Worm (Caenorhabditis elegans): ENCODE results near the gene rpb-4.

rpb-4 gene

DNA sequence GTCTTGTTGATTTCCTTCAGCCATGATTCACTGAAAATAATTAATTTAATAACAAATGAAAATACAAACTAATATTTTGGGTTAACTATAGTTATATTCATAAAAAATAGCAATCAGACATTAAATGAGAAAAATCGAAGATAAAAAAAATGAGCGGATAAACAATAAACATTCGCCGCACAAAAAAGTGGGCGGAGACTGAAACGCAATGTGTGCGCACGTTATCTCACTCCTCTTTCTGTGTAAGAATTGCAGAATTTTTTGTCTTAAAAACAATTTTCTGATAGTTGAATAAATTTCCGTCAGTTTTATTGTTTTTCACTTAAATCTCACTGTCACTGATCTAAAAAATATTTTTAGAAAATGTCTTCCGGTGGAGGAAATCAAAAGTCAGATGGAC, at the start of gene rpb-4, which contains the start of gene mtch-1:
TSS of gene rpb-4 (plus strand) at position 353 of the 400 bp plus-strand sequence.
TSS of gene mtch-1 (minus strand) at position 24 of the 400 bp plus-strand sequence.
- TF ChIP-seq ceh-58 (GFP tag; IDR thresholded peaks at IDR 0.05), result no peak
- TF ChIP-seq cebp-1 (GFP tag; IDR thresholded peaks at IDR 0.05), result no peak
- no peak for TF ChIP-seq cebp-1 (tag; optimal IDR thresholded peaks at IDR 0.05)
- peak; percentile 19 for TF ChIP-seq nhr-80 (tag; optimal IDR thresholded peaks at IDR 0.05)
- TF ChIP-seq snpc-1.1 (tag; optimal IDR thresholded peaks at IDR 0.05; ENCODE audit: insufficient read depth), result peak; percentile 44
- TF ChIP-seq hmg-20 (GFP tag; IDR thresholded peaks at IDR 0.05), result no peak
- TF ChIP-seq efl-1 (GFP tag; optimal IDR thresholded peaks at IDR 0.05), result no peak
- no peak for TF ChIP-seq fkh-3 (tag; optimal IDR thresholded peaks at IDR 0.05)
- peak; percentile 23 for TF ChIP-seq snpc-3.4 (tag; optimal IDR thresholded peaks at IDR 0.05)
- no peak for TF ChIP-seq T26A5.8 (tag; optimal IDR thresholded peaks at IDR 0.05)
- no peak for TF ChIP-seq F33H1.4 (GFP tag; IDR thresholded peaks at IDR 0.05)
- no peak for TF ChIP-seq madf-10 (tag; optimal IDR thresholded peaks at IDR 0.05)
- no peak for TF ChIP-seq Y53F4B.3 (GFP tag; IDR thresholded peaks at IDR 0.05)
- TF ChIP-seq him-1 (tag; optimal IDR thresholded peaks at IDR 0.05), result no peak
- no peak for TF ChIP-seq F49E8.2 (tag; optimal IDR thresholded peaks at IDR 0.05; ENCODE audit: insufficient read depth)
- TF ChIP-seq zfh-2 (GFP tag; conservative IDR thresholded peaks at IDR 0.05), result no peak
- peak; percentile 33 for TF ChIP-seq F23B12.7 (tag; optimal IDR thresholded peaks at IDR 0.05; ENCODE audit: insufficient read depth)
- peak; percentile 12 for TF ChIP-seq ztf-18 (tag; optimal IDR thresholded peaks at IDR 0.05)
- TF ChIP-seq B0261.1 (tag; optimal IDR thresholded peaks at IDR 0.05), result no peak
- no peak for TF ChIP-seq lag-1 (GFP tag; IDR thresholded peaks at IDR 0.05)
- no peak for TF ChIP-seq mel-28 (tag; optimal IDR thresholded peaks at IDR 0.05; ENCODE audit: borderline replicate concordance)
- no peak for TF ChIP-seq B0019.2 (GFP tag; conservative IDR thresholded peaks at IDR 0.05)
- no peak for TF ChIP-seq D2030.7 (GFP tag; IDR thresholded peaks at IDR 0.05)
- TF ChIP-seq nhr-120 (GFP tag; IDR thresholded peaks at IDR 0.05), result no peak
- no peak for TF ChIP-seq F37B4.10 (GFP tag; IDR thresholded peaks at IDR 0.05)
- no peak for TF ChIP-seq C17E4.6 (GFP tag; IDR thresholded peaks at IDR 0.05)
- no peak for TF ChIP-seq aptf-3 (GFP tag; IDR thresholded peaks at IDR 0.05)
- peak; percentile 13 for TF ChIP-seq attf-5 (GFP tag; optimal IDR thresholded peaks at IDR 0.05)
- TF ChIP-seq nfya-2 (GFP tag; IDR thresholded peaks at IDR 0.05), result no peak
- no peak for TF ChIP-seq ceh-100 (GFP tag; IDR thresholded peaks at IDR 0.05)
- TF ChIP-seq somi-1 (GFP tag; optimal IDR thresholded peaks at IDR 0.05), result no peak
- no peak for TF ChIP-seq K11D2.4 (GFP tag; IDR thresholded peaks at IDR 0.05)
- no peak for TF ChIP-seq hlh-26 (GFP tag; conservative IDR thresholded peaks at IDR 0.05)
- TF ChIP-seq rpc-1 (optimal IDR thresholded peaks at IDR 0.05), result peak; percentile 11
- no peak for TF ChIP-seq rpc-1 (tag; optimal IDR thresholded peaks at IDR 0.05)
- TF ChIP-seq die-1 (tag; optimal IDR thresholded peaks at IDR 0.05), result no peak
- TF ChIP-seq sptf-2 (GFP tag; optimal IDR thresholded peaks at IDR 0.05), result no peak
- TF ChIP-seq zim-3 (tag; optimal IDR thresholded peaks at IDR 0.05), result no peak
- peak; percentile 39 for TF ChIP-seq snpc-4 (GFP tag; optimal IDR thresholded peaks at IDR 0.05)
- peak in 1 of 4 experiments; percentile 34 for TF ChIP-seq snpc-4 (tag; optimal IDR thresholded peaks at IDR 0.05)
- no peak for TF ChIP-seq Y56A3A.18 (GFP tag; IDR thresholded peaks at IDR 0.05)
- TF ChIP-seq nhr-179 (tag; optimal IDR thresholded peaks at IDR 0.05), result no peak
- TF ChIP-seq hmg-1.2 (GFP tag; IDR thresholded peaks at IDR 0.05), result no peak
- TF ChIP-seq B0035.1 (tag; optimal IDR thresholded peaks at IDR 0.05), result no peak
- TF ChIP-seq F55B11.4 (tag; optimal IDR thresholded peaks at IDR 0.05; ENCODE audit: borderline replicate concordance, insufficient read depth), result no peak
- TF ChIP-seq hsf-1 (GFP tag; IDR thresholded peaks at IDR 0.05), result no peak
- no peak for TF ChIP-seq nhr-90 (tag; optimal IDR thresholded peaks at IDR 0.05)
- no peak for TF ChIP-seq ceh-40 (GFP tag; IDR thresholded peaks at IDR 0.05)
- no peak for TF ChIP-seq snpc-1.3 (tag; optimal IDR thresholded peaks at IDR 0.05; ENCODE audit: insufficient read depth)
- TF ChIP-seq unc-62 (GFP tag; optimal IDR thresholded peaks at IDR 0.05), result no peak

All from whole organism, young adult.